Fruit fly (Drosophila melanogaster): ENCODE data around the gene CLIP-190.

Gene CLIP-190

dm6 chr2L:17383588-17384308 lies 752 bp upstream of the CLIP-190 start, which contains the start of gene Lrch (continued):
- peak; percentile 77 for TF ChIP-seq ewg (GFP tag; optimal IDR thresholded peaks at IDR 0.05)
- no peak for TF ChIP-seq ind (GFP tag; optimal IDR thresholded peaks at IDR 0.05)
- no peak for TF ChIP-seq luna (GFP tag; optimal IDR thresholded peaks at IDR 0.05)
- no peak for TF ChIP-seq CG1832 (GFP tag; optimal IDR thresholded peaks at IDR 0.05)
- TF ChIP-seq dan (GFP tag; IDR thresholded peaks at IDR 0.05) = no peak
- peak; percentile 67 for TF ChIP-seq unc-4 (GFP tag; IDR thresholded peaks at IDR 0.05; ENCODE audit: partially characterized antibody)
- no peak for TF ChIP-seq fd96Cb (tag; optimal IDR thresholded peaks at IDR 0.05)
- peak; percentile 87 for TF ChIP-seq HLHmδ (GFP tag; optimal IDR thresholded peaks at IDR 0.05)
- TF ChIP-seq CG2202 (tag; optimal IDR thresholded peaks at IDR 0.05) = no peak
- peak; percentile 36; the same call in 1 of the 2 replicates for TF ChIP-seq CG32767 (GFP tag; IDR thresholded peaks at IDR 0.05)
- TF ChIP-seq Sry-β (GFP tag; optimal IDR thresholded peaks at IDR 0.05) = peak; percentile 19
- peak; percentile 94 for TF ChIP-seq cg (GFP tag; optimal IDR thresholded peaks at IDR 0.05)
- peak; percentile 74 for TF ChIP-seq Scr (GFP tag; IDR thresholded peaks at IDR 0.05; ENCODE audit: partially characterized antibody)
- peak; percentile 74 for TF ChIP-seq ato (GFP tag; IDR thresholded peaks at IDR 0.05; ENCODE audit: partially characterized antibody)
- peak; percentile 4 for TF ChIP-seq Fer3 (tag; optimal IDR thresholded peaks at IDR 0.05)
- no peak for TF ChIP-seq Doc2 (GFP tag; IDR thresholded peaks at IDR 0.05)
- no peak for TF ChIP-seq sc (optimal IDR thresholded peaks at IDR 0.05)
- no peak for TF ChIP-seq sc (GFP tag; optimal IDR thresholded peaks at IDR 0.05)
- TF ChIP-seq CG14860 (GFP tag; IDR thresholded peaks at IDR 0.05; ENCODE audit: partially characterized antibody) = peak; percentile 72
- no peak for TF ChIP-seq CG1024 (GFP tag; IDR thresholded peaks at IDR 0.05)
- TF ChIP-seq CG2116 (GFP tag; optimal IDR thresholded peaks at IDR 0.05) = peak; percentile 96
- no peak for TF ChIP-seq CG5180 (GFP tag; optimal IDR thresholded peaks at IDR 0.05)
- TF ChIP-seq tin (GFP tag; optimal IDR thresholded peaks at IDR 0.05) = peak; percentile 7
- TF ChIP-seq gcm (GFP tag; optimal IDR thresholded peaks at IDR 0.05) = peak; percentile 6
- TF ChIP-seq CG17385 (GFP tag; optimal IDR thresholded peaks at IDR 0.05) = peak; percentile 93
- peak; percentile 8 for TF ChIP-seq CG3407 (GFP tag; optimal IDR thresholded peaks at IDR 0.05)
- TF ChIP-seq CG15601 (tag; optimal IDR thresholded peaks at IDR 0.05) = peak; percentile 10
- TF ChIP-seq CG30431 (GFP tag; optimal IDR thresholded peaks at IDR 0.05) = no peak
- TF ChIP-seq twi (tag; optimal IDR thresholded peaks at IDR 0.05) = no peak
- peak; percentile 39 for TF ChIP-seq gsb-n (tag; optimal IDR thresholded peaks at IDR 0.05)
- TF ChIP-seq CG3163 (GFP tag; optimal IDR thresholded peaks at IDR 0.05) = peak; percentile 33
- TF ChIP-seq Neu2 (GFP tag; optimal IDR thresholded peaks at IDR 0.05; ENCODE audit: borderline replicate concordance) = no peak
- TF ChIP-seq psq (GFP tag; optimal IDR thresholded peaks at IDR 0.05) = peak; percentile 78
- no peak for TF ChIP-seq p53 (GFP tag; optimal IDR thresholded peaks at IDR 0.05)
- TF ChIP-seq CG4730 (GFP tag; IDR thresholded peaks at IDR 0.05) = no peak
- TF ChIP-seq Ravus (GFP tag; IDR thresholded peaks at IDR 0.05) = no peak
- peak; percentile 14 for TF ChIP-seq NC2β (GFP tag; optimal IDR thresholded peaks at IDR 0.05)
- TF ChIP-seq CG6813 (GFP tag; optimal IDR thresholded peaks at IDR 0.05) = no peak
- TF ChIP-seq sens-2 (GFP tag; IDR thresholded peaks at IDR 0.05) = no peak
- TF ChIP-seq onecut (GFP tag; IDR thresholded peaks at IDR 0.05) = peak; percentile 68
- peak; percentile 78 for TF ChIP-seq CG17186 (GFP tag; optimal IDR thresholded peaks at IDR 0.05)
- TF ChIP-seq CG1529 (GFP tag; optimal IDR thresholded peaks at IDR 0.05) = no peak
- TF ChIP-seq aop (GFP tag; IDR thresholded peaks at IDR 0.05) = peak; percentile 71; the same call in 1 of the 2 replicates
- 0 out of 3 replicates have a peak, but pooled peaks have one; percentile 9 for TF ChIP-seq sr (GFP tag; IDR thresholded peaks at IDR 0.05)
- TF ChIP-seq Opbp (GFP tag; IDR thresholded peaks at IDR 0.05; ENCODE audit: partially characterized antibody) = peak; percentile 91
- no peak for TF ChIP-seq fd3F (GFP tag; optimal IDR thresholded peaks at IDR 0.05)
- TF ChIP-seq run (tag; optimal IDR thresholded peaks at IDR 0.05) = no peak
- no peak for TF ChIP-seq toy (GFP tag; IDR thresholded peaks at IDR 0.05)
- TF ChIP-seq CG17802 (tag; optimal IDR thresholded peaks at IDR 0.05) = no peak
